Worm (Caenorhabditis elegans) whole organism, young adult: Measurements from ENCODE around the gene ZK131.11.

Source experiments
- B0035.1 ChIP-seq: sonication (generic microtip); optimal IDR thresholded peaks from 2 replicates; lab custom pipeline; 2016; ENCODE audit warnings: missing genetic modification characterization, mild to moderate bottlenecking, missing compliant biosample characterization, missing genotype, missing genetic modification reagents
- B0336.3 ChIP-seq: fragments of 200-800 bp; sonication (Bioruptor generic); IDR thresholded peaks from 2 replicates; pipeline ENCODE4 v1.3.6; 2022; ENCODE audit warnings: missing genetic modification characterization, missing compliant biosample characterization
- C06A6.2 ChIP-seq: fragments of 200-800 bp; sonication (Bioruptor generic); conservative IDR thresholded peaks from 2 replicates; pipeline ENCODE4 v1.3.6; 2022; ENCODE audit warnings: missing genetic modification characterization, missing compliant biosample characterization
- C17E4.6 ChIP-seq: fragments of 200-800 bp; sonication (Bioruptor generic); IDR thresholded peaks from 2 replicates; pipeline ENCODE4 v1.3.6; 2022; ENCODE audit warnings: missing genetic modification reagents, missing genetic modification characterization, missing compliant biosample characterization
- F33H1.4 ChIP-seq: fragments of 200-800 bp; sonication (Bioruptor generic); IDR thresholded peaks from 2 replicates; pipeline ENCODE4 v1.3.6; 2022; ENCODE audit warnings: missing genetic modification reagents, missing genetic modification characterization, missing compliant biosample characterization
- F39B2.1 ChIP-seq: fragments of 200-800 bp; sonication (Bioruptor generic); IDR thresholded peaks from 2 replicates; pipeline ENCODE4 v1.3.6; 2022; ENCODE audit warnings: missing genetic modification reagents, missing genetic modification characterization, missing compliant biosample characterization
- F57A8.1 ChIP-seq: fragments of 200-800 bp; sonication (Bioruptor generic); optimal IDR thresholded peaks from 2 replicates; lab custom pipeline; 2018; ENCODE audit warnings: mild to moderate bottlenecking, missing genetic modification characterization, moderate library complexity, missing compliant biosample characterization
- F57C9.4 ChIP-seq: sonication (generic microtip); optimal IDR thresholded peaks from 2 replicates; lab custom pipeline; 2017; ENCODE audit warnings: mild to moderate bottlenecking, missing genetic modification characterization, missing compliant biosample characterization
- Y53F4B.3 ChIP-seq: fragments of 200-800 bp; sonication (Bioruptor generic); IDR thresholded peaks from 2 replicates; pipeline ENCODE4 v1.3.6; 2022; ENCODE audit warnings: missing genetic modification reagents, missing genetic modification characterization, missing compliant biosample characterization
- Y53G8AR.9 ChIP-seq: fragments of 200-800 bp; sonication (Bioruptor generic); conservative IDR thresholded peaks from 2 replicates; pipeline ENCODE4 v1.3.6; 2022; ENCODE audit warnings: missing genetic modification reagents, missing genetic modification characterization, missing compliant biosample characterization
- ZK185.1 ChIP-seq: sonication (generic microtip); optimal IDR thresholded peaks from 2 replicates; lab custom pipeline; 2016; ENCODE audit warnings: mild to moderate bottlenecking, missing genetic modification characterization, missing compliant biosample characterization; ENCODE audit not compliant: poor library complexity, severe bottlenecking
- ama-1 ChIP-seq, 3 experiments: fragments of 150-350 bp in 1 of 3; sonication (generic microtip) in 2 of 3; optimal IDR thresholded peaks; 2 replicates each; lab custom pipeline; 2014 to 2018; ENCODE audit warnings: missing biosample characterization in 2 of 3, missing genetic modification characterization in 2 of 3, missing genetic modification reagents in 2 of 3
- aptf-3 ChIP-seq: fragments of 200-800 bp; sonication (Bioruptor generic); IDR thresholded peaks from 2 replicates; pipeline ENCODE4 v1.3.6; 2022; ENCODE audit warnings: missing genetic modification characterization, missing compliant biosample characterization
- athp-1 ChIP-seq: sonication (generic microtip); optimal IDR thresholded peaks from 2 replicates; lab custom pipeline; 2017; ENCODE audit warnings: mild to moderate bottlenecking, missing genetic modification characterization, missing compliant biosample characterization
- bed-2 ChIP-seq: fragments of 200-800 bp; sonication (Bioruptor generic); IDR thresholded peaks from 2 replicates; pipeline ENCODE4 v1.3.6; 2022; ENCODE audit warnings: missing genetic modification reagents, missing genetic modification characterization, missing compliant biosample characterization
- ceh-100 ChIP-seq: fragments of 200-800 bp; sonication (Bioruptor generic); IDR thresholded peaks from 2 replicates; pipeline ENCODE4 v1.3.6; 2022; ENCODE audit warnings: missing genetic modification reagents, missing genetic modification characterization, missing compliant biosample characterization
- ceh-27 ChIP-seq: fragments of 200-800 bp; sonication (Bioruptor generic); optimal IDR thresholded peaks from 2 replicates; lab custom pipeline; 2018; ENCODE audit warnings: mild to moderate bottlenecking, missing genetic modification characterization, moderate library complexity, missing compliant biosample characterization
- dox-1 ChIP-seq: fragments of 200-800 bp; sonication (Bioruptor generic); IDR thresholded peaks from 2 replicates; pipeline ENCODE4 v1.3.6; 2022; ENCODE audit warnings: missing genetic modification reagents, missing genetic modification characterization, missing compliant biosample characterization
- dpff-1 ChIP-seq: sonication (generic microtip); optimal IDR thresholded peaks from 2 replicates; lab custom pipeline; 2017; ENCODE audit warnings: mild to moderate bottlenecking, missing genetic modification characterization, missing compliant biosample characterization
- egl-18 ChIP-seq: fragments of 200-800 bp; sonication (Bioruptor generic); IDR thresholded peaks from 2 replicates; pipeline ENCODE4 v1.3.6; 2022; ENCODE audit warnings: missing genetic modification reagents, missing genetic modification characterization, missing compliant biosample characterization
- egrh-3 ChIP-seq: fragments of 200-800 bp; sonication (Bioruptor generic); IDR thresholded peaks from 2 replicates; pipeline ENCODE4 v1.3.6; 2022; ENCODE audit warnings: missing genetic modification reagents, missing genetic modification characterization, missing compliant biosample characterization
- hlh-12 ChIP-seq: sonication (generic microtip); optimal IDR thresholded peaks from 2 replicates; lab custom pipeline; 2016; ENCODE audit warnings: missing genetic modification characterization, missing compliant biosample characterization
- hlh-26 ChIP-seq: fragments of 200-800 bp; sonication (Bioruptor generic); conservative IDR thresholded peaks from 2 replicates; pipeline ENCODE4 v1.3.6; 2022; ENCODE audit warnings: missing genetic modification reagents, missing genetic modification characterization, missing compliant biosample characterization
- hrde-1 ChIP-seq: sonication (generic microtip); optimal IDR thresholded peaks from 2 replicates; lab custom pipeline; 2016; ENCODE audit warnings: missing genetic modification characterization, mild to moderate bottlenecking, missing compliant biosample characterization, moderate library complexity, missing genotype, missing genetic modification reagents, borderline replicate concordance
- hsf-1 ChIP-seq: fragments of 200-800 bp; sonication (Bioruptor generic); IDR thresholded peaks from 2 replicates; pipeline ENCODE4 v1.3.6; 2022; ENCODE audit warnings: missing genetic modification reagents, missing genetic modification characterization, missing compliant biosample characterization
- lag-1 ChIP-seq: fragments of 200-800 bp; sonication (Bioruptor generic); IDR thresholded peaks from 2 replicates; pipeline ENCODE4 v1.3.6; 2022; ENCODE audit warnings: missing genetic modification reagents, missing genetic modification characterization, missing compliant biosample characterization
- let-607 ChIP-seq, 2 experiments: fragments of 200-800 bp in 1 of 2; sonication (Bioruptor generic) in 1 of 2; sonication (generic microtip) in 1 of 2; optimal IDR thresholded peaks; 2 replicates each; lab custom pipeline; 2016 to 2018; ENCODE audit warnings: mild to moderate bottlenecking in 2 of 2, missing compliant biosample characterization in 2 of 2, missing genetic modification characterization in 2 of 2, moderate library complexity in 2 of 2, missing genotype in 1 of 2
- lin-40 ChIP-seq: sonication (generic microtip); optimal IDR thresholded peaks from 2 replicates; lab custom pipeline; 2016; ENCODE audit warnings: missing genetic modification characterization, mild to moderate bottlenecking, missing compliant biosample characterization, missing genotype, missing genetic modification reagents
- lin-54 ChIP-seq: fragments of 200-800 bp; sonication (Bioruptor generic); optimal IDR thresholded peaks from 2 replicates; lab custom pipeline; 2018; ENCODE audit warnings: mild to moderate bottlenecking, missing genetic modification characterization, missing compliant biosample characterization
- lsy-27 ChIP-seq: sonication (generic microtip); optimal IDR thresholded peaks from 2 replicates; lab custom pipeline; 2017; ENCODE audit warnings: missing genetic modification characterization, mild to moderate bottlenecking, missing compliant biosample characterization, antibody characterized with exemption, missing genotype, borderline replicate concordance; ENCODE audit not compliant: insufficient read depth
- madf-3 ChIP-seq: fragments of 200-800 bp; sonication (Bioruptor generic); IDR thresholded peaks from 2 replicates; pipeline ENCODE4 v1.3.6; 2022; ENCODE audit warnings: missing genetic modification reagents, missing genetic modification characterization, missing compliant biosample characterization
- mes-4 ChIP-seq: sonication (generic microtip); optimal IDR thresholded peaks from 2 replicates; lab custom pipeline; 2016; ENCODE audit warnings: missing genotype, missing genetic modification characterization, missing compliant biosample characterization
- nhr-90 ChIP-seq: sonication (generic microtip); optimal IDR thresholded peaks from 2 replicates; lab custom pipeline; 2016; ENCODE audit warnings: missing genotype, mild to moderate bottlenecking, missing genetic modification characterization, missing compliant biosample characterization
- repo-1 ChIP-seq: sonication (generic microtip); optimal IDR thresholded peaks from 2 replicates; lab custom pipeline; 2017; ENCODE audit warnings: mild to moderate bottlenecking, missing genetic modification characterization, missing compliant biosample characterization
- sdz-38 ChIP-seq: sonication (generic microtip); optimal IDR thresholded peaks from 2 replicates; lab custom pipeline; 2016; ENCODE audit warnings: missing genotype, missing genetic modification characterization, missing compliant biosample characterization
- sea-2 ChIP-seq: fragments of 200-800 bp; sonication (Bioruptor generic); IDR thresholded peaks from 2 replicates; pipeline ENCODE4 v1.3.6; 2022; ENCODE audit warnings: missing genetic modification characterization, missing compliant biosample characterization
- snpc-1.3 ChIP-seq: sonication (generic microtip); optimal IDR thresholded peaks from 2 replicates; lab custom pipeline; 2017; ENCODE audit warnings: missing genetic modification characterization, mild to moderate bottlenecking, missing compliant biosample characterization, antibody characterized with exemption, moderate library complexity, missing genotype, missing genetic modification reagents; ENCODE audit not compliant: insufficient read depth
- snpc-4 ChIP-seq, 5 experiments: fragments of 150-350 bp in 1 of 5; sonication (generic microtip) in 4 of 5; optimal IDR thresholded peaks; 2 replicates each; lab custom pipeline; 2014 to 2018; ENCODE audit warnings: missing genetic modification characterization in 5 of 5, missing biosample characterization in 3 of 5, antibody characterized with exemption in 2 of 5, mild to moderate bottlenecking in 2 of 5, missing compliant biosample characterization in 2 of 5, missing genotype in 2 of 5, moderate library complexity in 2 of 5, missing genetic modification reagents in 1 of 5
- sptf-2 ChIP-seq: fragments of 200-800 bp; sonication (Bioruptor generic); optimal IDR thresholded peaks from 2 replicates; lab custom pipeline; 2018; ENCODE audit warnings: mild to moderate bottlenecking, missing genetic modification characterization, missing compliant biosample characterization
- tbp1 ChIP-seq: fragments of 200-800 bp; sonication (Bioruptor generic); optimal IDR thresholded peaks from 2 replicates; lab custom pipeline; 2018; ENCODE audit warnings: mild to moderate bottlenecking, missing genetic modification characterization, missing compliant biosample characterization
- tbx-9 ChIP-seq: sonication (generic microtip); optimal IDR thresholded peaks from 2 replicates; lab custom pipeline; 2016; ENCODE audit warnings: borderline replicate concordance, missing genetic modification characterization, inconsistent platforms, missing compliant biosample characterization
- unc-62 ChIP-seq: fragments of 150-350 bp; optimal IDR thresholded peaks from 2 replicates; lab custom pipeline; 2014; ENCODE audit warnings: missing biosample characterization, missing genetic modification reagents, missing genetic modification characterization
- ztf-22 ChIP-seq: fragments of 200-800 bp; sonication (Bioruptor generic); optimal IDR thresholded peaks from 2 replicates; lab custom pipeline; 2018; ENCODE audit warnings: mild to moderate bottlenecking, missing genetic modification characterization, moderate library complexity, missing compliant biosample characterization
- ztf-3 ChIP-seq: fragments of 200-800 bp; sonication (Bioruptor generic); optimal IDR thresholded peaks from 2 replicates; lab custom pipeline; 2018; ENCODE audit warnings: mild to moderate bottlenecking, missing genetic modification characterization, missing compliant biosample characterization

The ZK131.11 gene

ce11 chrII:13834380-13835194, 42.6 kb downstream of the ZK131.11 start (continued):
- TF ChIP-seq mes-4 (tag; lab: Kevin White, UChicago) (no peak), lag-1 (0 out of 2 replicates have a peak, but pooled peaks have one; percentile 71), F39B2.1 (GFP tag; lab: Robert Waterston, UW) (no peak), lin-54 (GFP tag; lab: Kevin White, UChicago) (peak; percentile 76), egl-18 (GFP tag; lab: Robert Waterston, UW) (peak; percentile 59; the same call in 1 of the 2 replicates), Y53G8AR.9 (peak; percentile 80), lin-40 (tag; lab: Kevin White, UChicago) (peak; percentile 96), dox-1 (GFP tag; lab: Robert Waterston, UW) (peak; percentile 76; the same call in 1 of the 2 replicates), tbp1 (GFP tag; lab: Kevin White, UChicago) (peak; percentile 90), nhr-90 (tag; lab: Kevin White, UChicago) (peak; percentile 47), snpc-1.3 (tag; lab: Kevin White, UChicago) (peak; percentile 41), F33H1.4 (GFP tag; lab: Robert Waterston, UW) (peak; percentile 24; the same call in 1 of the 2 replicates), unc-62 (GFP tag; lab: Kevin White, UChicago) (no peak), sea-2 (GFP tag; lab: Robert Waterston, UW) (no peak), Y53F4B.3 (GFP tag; lab: Robert Waterston, UW) (no peak), hsf-1 (GFP tag; lab: Robert Waterston, UW) (0 out of 2 replicates have a peak, but pooled peaks have one; percentile 32), lsy-27 (tag; lab: Kevin White, UChicago) (no peak), B0336.3 (peak; percentile 53; the same call in 1 of the 2 replicates), F57C9.4 (tag; lab: Kevin White, UChicago) (no peak), sdz-38 (no peak), snpc-4 (GFP tag; optimal IDR thresholded peaks at IDR 0.05; lab: Kevin White, UChicago) (peak; percentile 97), snpc-4 (tag; optimal IDR thresholded peaks at IDR 0.05; lab: Kevin White, UChicago) (peak; percentile 98 to 100 (median 100)), ztf-22 (peak; percentile 52), let-607 (tag; optimal IDR thresholded peaks at IDR 0.05; lab: Kevin White, UChicago) (peak in 1 of 2 experiments; percentile 66), aptf-3 (GFP tag; lab: Robert Waterston, UW) (0 out of 2 replicates have a peak, but pooled peaks have one; percentile 32), egrh-3 (GFP tag; lab: Robert Waterston, UW) (no peak), ZK185.1 (tag; lab: Kevin White, UChicago) (peak; percentile 89), ztf-3 (peak; percentile 14), sptf-2 (GFP tag; lab: Kevin White, UChicago) (no peak), B0035.1 (peak; percentile 33), ama-1 (optimal IDR thresholded peaks at IDR 0.05; lab: Kevin White, UChicago) (peak; percentile 8), ama-1 (GFP tag; optimal IDR thresholded peaks at IDR 0.05; lab: Kevin White, UChicago) (peak in 1 of 2 experiments; percentile 85), tbx-9 (tag; lab: Kevin White, UChicago) (no peak), hrde-1 (tag; lab: Kevin White, UChicago) (no peak), hlh-26 (GFP tag; lab: Robert Waterston, UW) (no peak), C06A6.2 (GFP tag; lab: Robert Waterston, UW) (peak; percentile 85), bed-2 (GFP tag; lab: Robert Waterston, UW) (no peak), hlh-12 (no peak), F57A8.1 (no peak), ceh-100 (GFP tag; lab: Robert Waterston, UW) (peak; percentile 68), repo-1 (tag; lab: Kevin White, UChicago) (peak; percentile 77), athp-1 (peak; percentile 54), C17E4.6 (GFP tag; lab: Robert Waterston, UW) (no peak), dpff-1 (tag; lab: Kevin White, UChicago) (peak; percentile 45), ceh-27 (GFP tag; lab: Kevin White, UChicago) (peak; percentile 80), madf-3 (GFP tag; lab: Robert Waterston, UW) (0 out of 2 replicates have a peak, but pooled peaks have one; percentile 46)
